Worm (Caenorhabditis elegans): Measurements from ENCODE around the gene cdc-48.2.

ce11 chrII:8126617-8127016 lies 11.7 kb upstream of the cdc-48.2 start:
- TF ChIP-seq tbx-37 (GFP tag; conservative IDR thresholded peaks at IDR 0.05) (no peak), ets-7 (tag; optimal IDR thresholded peaks at IDR 0.05) (no peak), hnd-1 (tag; optimal IDR thresholded peaks at IDR 0.05) (no peak), aly-1 (tag; optimal IDR thresholded peaks at IDR 0.05) (no peak), hmbx-1 (tag; optimal IDR thresholded peaks at IDR 0.05) (no peak), ceh-13 (GFP tag; optimal IDR thresholded peaks at IDR 0.05) (no peak), F13C5.2 (tag; optimal IDR thresholded peaks at IDR 0.05) (no peak), ama-1 (optimal IDR thresholded peaks at IDR 0.05) (no peak), tra-4 (tag; optimal IDR thresholded peaks at IDR 0.05) (no peak), flt-1 (GFP tag; IDR thresholded peaks at IDR 0.05) (no peak), tbx-11 (GFP tag; IDR thresholded peaks at IDR 0.05) (no peak)

Measured in whole organism, early embryonic.